Fruit fly (Drosophila melanogaster) whole organism, embryonic: Measurements from ENCODE around the gene Polr1H.

Source experiments
- CG10209 ChIP-seq: fragments of 200-800 bp; sonication (Bioruptor generic); optimal IDR thresholded peaks from 3 replicates; lab custom pipeline; 2017; ENCODE audit warnings: missing biosample characterization, mild to moderate bottlenecking, missing genetic modification characterization, missing genetic modification reagents
- CG10267 ChIP-seq: fragments of 200-800 bp; sonication (Bioruptor generic); optimal IDR thresholded peaks from 2 replicates; lab custom pipeline; 2018; ENCODE audit warnings: missing biosample characterization, mild to moderate bottlenecking, missing genetic modification characterization, moderate library complexity
- CG10979 ChIP-seq: fragments of 200-800 bp; sonication (Bioruptor generic); optimal IDR thresholded peaks from 2 replicates; lab custom pipeline; 2018; ENCODE audit warnings: missing biosample characterization, mild to moderate bottlenecking, missing genetic modification characterization, moderate library complexity
- CG11456 ChIP-seq: fragments of 200-800 bp; sonication (Bioruptor generic); IDR thresholded peaks from 3 replicates; pipeline ENCODE4 v1.3.6; 2022; ENCODE audit warnings: missing biosample characterization, missing genetic modification characterization
- CG11504 ChIP-seq: fragments of 200-800 bp; sonication (Bioruptor generic); optimal IDR thresholded peaks from 3 replicates; lab custom pipeline; 2019; ENCODE audit warnings: missing biosample characterization, mild to moderate bottlenecking, missing genetic modification characterization, moderate library complexity
- CG11695 ChIP-seq: fragments of 200-800 bp; sonication (Bioruptor generic); IDR thresholded peaks from 3 replicates; pipeline ENCODE4 v1.3.6; 2022; ENCODE audit warnings: missing biosample characterization, missing genetic modification characterization
- CG14710 ChIP-seq: fragments of 200-800 bp; sonication (Bioruptor generic); optimal IDR thresholded peaks from 3 replicates; lab custom pipeline; 2019; ENCODE audit warnings: missing biosample characterization, mild to moderate bottlenecking, missing genetic modification characterization, moderate library complexity
- CG15696 ChIP-seq: fragments of 200-800 bp; sonication (Bioruptor generic); optimal IDR thresholded peaks from 2 replicates; lab custom pipeline; 2019; ENCODE audit warnings: missing biosample characterization, mild to moderate bottlenecking, missing genetic modification characterization, moderate library complexity
- CG17359 ChIP-seq: fragments of 200-800 bp; sonication (Bioruptor generic); optimal IDR thresholded peaks from 3 replicates; lab custom pipeline; 2018; ENCODE audit warnings: missing biosample characterization, mild to moderate bottlenecking, missing genetic modification characterization, moderate library complexity
- CG17361 ChIP-seq: fragments of 200-800 bp; sonication (Bioruptor generic); IDR thresholded peaks from 3 replicates; pipeline ENCODE4 v1.3.6; 2022; ENCODE audit warnings: missing biosample characterization, missing genetic modification characterization
- CG17385 ChIP-seq: fragments of 200-800 bp; sonication (Bioruptor generic); optimal IDR thresholded peaks from 3 replicates; lab custom pipeline; 2018; ENCODE audit warnings: missing biosample characterization, mild to moderate bottlenecking, missing genetic modification characterization
- CG17802 ChIP-seq: fragments of 200-800 bp; sonication (Bioruptor generic); optimal IDR thresholded peaks from 2 replicates; lab custom pipeline; 2018; ENCODE audit warnings: missing biosample characterization, mild to moderate bottlenecking, missing genetic modification characterization, moderate library complexity
- CG18262 ChIP-seq: fragments of 200-800 bp; optimal IDR thresholded peaks from 3 replicates; lab custom pipeline; 2019; ENCODE audit warnings: missing biosample characterization, mild to moderate bottlenecking, missing genetic modification characterization, moderate library complexity
- CG2712 ChIP-seq: fragments of 200-800 bp; optimal IDR thresholded peaks from 3 replicates; lab custom pipeline; 2019; ENCODE audit warnings: missing biosample characterization, mild to moderate bottlenecking, missing genetic modification characterization, moderate library complexity
- CG31441 ChIP-seq: fragments of 200-800 bp; sonication (Bioruptor generic); IDR thresholded peaks from 2 replicates; pipeline ENCODE4 v1.3.6; 2022; ENCODE audit warnings: missing biosample characterization, missing genetic modification characterization
- CG6272 ChIP-seq: fragments of 200-800 bp; sonication (Bioruptor generic); IDR thresholded peaks from 2 replicates; pipeline ENCODE4 v1.3.6; 2022; ENCODE audit warnings: missing biosample characterization, missing genetic modification characterization
- CG6689 ChIP-seq: fragments of 200-800 bp; sonication (Bioruptor generic); IDR thresholded peaks from 2 replicates; pipeline ENCODE4 v1.3.6; 2022; ENCODE audit warnings: missing biosample characterization, missing genetic modification characterization
- CG6813 ChIP-seq: fragments of 200-800 bp; sonication (Bioruptor generic); optimal IDR thresholded peaks from 2 replicates; lab custom pipeline; 2017; ENCODE audit warnings: missing biosample characterization, missing genetic modification characterization, mild to moderate bottlenecking, moderate library complexity, missing genetic modification reagents
- CG8359 ChIP-seq: fragments of 200-800 bp; sonication (Bioruptor generic); optimal IDR thresholded peaks from 2 replicates; lab custom pipeline; 2017; ENCODE audit warnings: missing biosample characterization, mild to moderate bottlenecking, missing genetic modification characterization, borderline replicate concordance
- CG9727 ChIP-seq: fragments of 200-800 bp; sonication (Bioruptor generic); optimal IDR thresholded peaks from 3 replicates; lab custom pipeline; 2017; ENCODE audit warnings: missing biosample characterization, mild to moderate bottlenecking, missing genetic modification characterization
- Dbx ChIP-seq: fragments of 200-800 bp; sonication (Bioruptor generic); IDR thresholded peaks from 3 replicates; pipeline ENCODE4 v1.3.6; 2022; ENCODE audit warnings: missing biosample characterization, missing genetic modification characterization
- Doc2 ChIP-seq: fragments of 200-800 bp; sonication (Bioruptor generic); IDR thresholded peaks from 2 replicates; pipeline ENCODE4 v1.3.6; 2022; ENCODE audit warnings: missing biosample characterization, missing genetic modification characterization
- Med ChIP-seq: fragments of 200-800 bp; sonication (Bioruptor generic); peaks from one replicate; lab custom pipeline; 2016; ENCODE audit warnings: missing biosample characterization, missing genetic modification characterization, mild to moderate bottlenecking, inconsistent platforms, moderate library complexity
- Meics ChIP-seq: fragments of 200-800 bp; sonication (Bioruptor generic); optimal IDR thresholded peaks from 2 replicates; lab custom pipeline; 2017; ENCODE audit warnings: missing biosample characterization, mild to moderate bottlenecking, missing genetic modification characterization
- Sox100B ChIP-seq: fragments of 200-800 bp; sonication (Bioruptor generic); optimal IDR thresholded peaks from 3 replicates; lab custom pipeline; 2018; ENCODE audit warnings: missing biosample characterization, mild to moderate bottlenecking, missing genetic modification characterization
- Xbp1 ChIP-seq: fragments of 200-800 bp; sonication (Bioruptor generic); optimal IDR thresholded peaks from 3 replicates; lab custom pipeline; 2016; ENCODE audit warnings: missing biosample characterization, mild to moderate bottlenecking, missing genetic modification characterization
- ato ChIP-seq: fragments of 200-800 bp; sonication (Bioruptor generic); IDR thresholded peaks from 2 replicates; pipeline ENCODE4 v1.3.6; 2022; ENCODE audit warnings: missing biosample characterization, missing genetic modification characterization; ENCODE audit not compliant: partially characterized antibody
- dmrt11E ChIP-seq: fragments of 200-800 bp; sonication (Bioruptor generic); optimal IDR thresholded peaks from 3 replicates; lab custom pipeline; 2018; ENCODE audit warnings: missing biosample characterization, mild to moderate bottlenecking, missing genetic modification characterization, moderate library complexity
- en ChIP-seq: fragments of 200-800 bp; sonication (Bioruptor generic); optimal IDR thresholded peaks from 2 replicates; lab custom pipeline; 2016; ENCODE audit warnings: missing biosample characterization, missing genetic modification characterization
- fd96Cb ChIP-seq: fragments of 200-800 bp; sonication (Bioruptor generic); optimal IDR thresholded peaks from 2 replicates; lab custom pipeline; 2018; ENCODE audit warnings: missing biosample characterization, mild to moderate bottlenecking, missing genetic modification characterization, moderate library complexity
- ftz-f1 ChIP-seq: fragments of 200-800 bp; sonication (Bioruptor generic); optimal IDR thresholded peaks from 2 replicates; lab custom pipeline; 2016; ENCODE audit warnings: missing biosample characterization, missing genetic modification characterization
- gem ChIP-seq: fragments of 200-800 bp; sonication (Bioruptor generic); optimal IDR thresholded peaks from 2 replicates; lab custom pipeline; 2019; ENCODE audit warnings: missing biosample characterization, mild to moderate bottlenecking, missing genetic modification characterization, moderate library complexity
- gsb ChIP-seq: fragments of 200-800 bp; sonication (Bioruptor generic); IDR thresholded peaks from 2 replicates; pipeline ENCODE4 v1.3.6; 2022; ENCODE audit warnings: missing biosample characterization, missing genetic modification characterization
- jumu ChIP-seq: fragments of 200-800 bp; sonication (Bioruptor generic); optimal IDR thresholded peaks from 3 replicates; lab custom pipeline; 2016; ENCODE audit warnings: missing biosample characterization, missing genetic modification characterization
- lola ChIP-seq, 3 experiments: fragments of >200 bp in 2 of 3; fragments of 200-800 bp in 1 of 3; sonication (Bioruptor generic) in 1 of 3; optimal IDR thresholded peaks; 2 replicates each; lab custom pipeline; 2017 to 2019; ENCODE audit warnings: missing biosample characterization in 3 of 3, missing genetic modification characterization in 3 of 3, mild to moderate bottlenecking in 1 of 3, moderate library complexity in 1 of 3
- lov ChIP-seq, 2 experiments: fragments of 200-800 bp in 1 of 2; fragments of >200 bp in 1 of 2; sonication (Bioruptor generic) in 1 of 2; IDR thresholded peaks in 1 of 2; optimal IDR thresholded peaks in 1 of 2; 2 replicates in 1 of 2; 3 replicates in 1 of 2; pipeline versions ENCODE4 v1.3.6 to Lab custom; 2017 to 2022; ENCODE audit warnings: missing biosample characterization in 1 of 2, missing genetic modification characterization in 1 of 2
- nau ChIP-seq: fragments of 200-800 bp; sonication (Bioruptor generic); optimal IDR thresholded peaks from 3 replicates; lab custom pipeline; 2017; ENCODE audit warnings: missing biosample characterization, mild to moderate bottlenecking, missing genetic modification characterization, missing genetic modification reagents
- peb ChIP-seq: fragments of 200-800 bp; sonication (Bioruptor generic); IDR thresholded peaks from 2 replicates; pipeline ENCODE4 v1.3.6; 2022; ENCODE audit warnings: missing biosample characterization, missing genetic modification characterization
- phol ChIP-seq: fragments of 200-800 bp; sonication (Bioruptor generic); optimal IDR thresholded peaks from 3 replicates; lab custom pipeline; 2018; ENCODE audit warnings: missing biosample characterization, mild to moderate bottlenecking, missing genetic modification characterization, moderate library complexity
- pnt ChIP-seq: fragments of 200-800 bp; sonication (Bioruptor generic); optimal IDR thresholded peaks from 3 replicates; lab custom pipeline; 2016; ENCODE audit warnings: missing biosample characterization, missing genetic modification characterization
- sens ChIP-seq: fragments of 200-800 bp; sonication (Bioruptor generic); peaks from one replicate; lab custom pipeline; 2016; ENCODE audit warnings: missing biosample characterization, missing genetic modification characterization
- seq ChIP-seq: fragments of 200-800 bp; sonication (Bioruptor generic); IDR thresholded peaks from 2 replicates; pipeline ENCODE4 v1.3.6; 2022; ENCODE audit warnings: missing biosample characterization, missing genetic modification characterization
- sr ChIP-seq: fragments of 200-800 bp; sonication (Bioruptor generic); IDR thresholded peaks from 3 replicates; pipeline ENCODE4 v1.3.6; 2022; ENCODE audit warnings: missing biosample characterization, missing genetic modification characterization
- stwl ChIP-seq: fragments of 200-800 bp; sonication (Bioruptor generic); optimal IDR thresholded peaks from 3 replicates; lab custom pipeline; 2018; ENCODE audit warnings: missing biosample characterization, mild to moderate bottlenecking, missing genetic modification characterization, moderate library complexity
- tap ChIP-seq: fragments of 200-800 bp; optimal IDR thresholded peaks from 3 replicates; lab custom pipeline; 2019; ENCODE audit warnings: missing biosample characterization, mild to moderate bottlenecking, missing genetic modification characterization, moderate library complexity
- toy ChIP-seq: fragments of 200-800 bp; sonication (Bioruptor generic); IDR thresholded peaks from 2 replicates; pipeline ENCODE4 v1.3.6; 2022; ENCODE audit warnings: missing biosample characterization, missing genetic modification characterization
- zen ChIP-seq: fragments of 200-800 bp; sonication (Bioruptor generic); optimal IDR thresholded peaks from 3 replicates; lab custom pipeline; 2018; ENCODE audit warnings: missing biosample characterization, mild to moderate bottlenecking, missing genetic modification characterization, moderate library complexity
- zf30C ChIP-seq: fragments of 200-800 bp; sonication (Bioruptor generic); optimal IDR thresholded peaks from 3 replicates; lab custom pipeline; 2018; ENCODE audit warnings: missing biosample characterization, mild to moderate bottlenecking, missing genetic modification characterization

Polr1H gene

DNA sequence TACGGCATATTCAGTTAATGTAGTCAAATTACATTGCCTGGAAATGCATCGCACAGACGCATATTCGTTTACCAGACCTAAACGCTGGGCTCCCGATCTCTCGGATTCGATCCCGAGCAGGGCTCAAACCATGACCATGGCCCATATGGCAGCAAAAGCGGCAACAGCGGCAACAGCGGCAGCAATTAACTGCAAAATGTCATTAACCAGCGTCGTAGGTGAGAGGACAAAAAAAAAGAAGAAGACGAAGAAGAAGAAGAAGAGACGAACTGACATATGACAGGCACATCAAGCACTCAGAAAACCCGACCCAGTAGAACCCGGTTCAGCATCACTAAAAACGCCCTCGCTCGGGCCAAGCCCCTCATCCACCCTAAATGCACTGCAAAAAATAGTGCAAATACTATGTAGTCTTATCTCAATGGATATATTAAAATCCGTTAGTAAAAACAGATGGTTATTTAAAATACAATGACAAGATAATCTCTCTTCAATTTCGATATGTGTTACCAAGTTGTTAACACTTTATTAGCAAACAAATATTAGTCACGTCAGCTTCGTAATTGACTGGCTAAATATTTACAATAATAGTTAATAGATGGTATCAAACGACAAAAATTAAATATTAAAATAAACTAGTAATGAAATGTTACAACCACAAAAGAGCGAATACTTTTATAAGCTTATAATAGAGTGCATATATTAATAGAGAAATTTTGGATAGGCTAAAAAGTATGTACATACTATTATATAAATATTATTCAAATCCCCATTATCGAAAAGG lies 48.3 kb upstream of the Polr1H start:
- TF ChIP-seq CG15696 (peak; percentile 40), CG14710 (tag; lab: Kevin White, UChicago) (peak; percentile 10), Dbx (no peak), seq (GFP tag; lab: Robert Waterston, UW) (no peak), pnt (GFP tag; lab: Kevin White, UChicago) (no peak), toy (GFP tag; lab: Robert Waterston, UW) (0 out of 2 replicates have a peak, but pooled peaks have one; percentile 17), dmrt11E (tag; lab: Kevin White, UChicago) (peak; percentile 59), ato (GFP tag; lab: Robert Waterston, UW) (no peak), phol (tag; lab: Kevin White, UChicago) (peak; percentile 6), CG11456 (GFP tag; lab: Robert Waterston, UW) (no peak), zf30C (GFP tag; lab: Kevin White, UChicago) (peak; percentile 27), sens (GFP tag; lab: Kevin White, UChicago) (peak; percentile 63), gsb (GFP tag; lab: Robert Waterston, UW) (0 out of 2 replicates have a peak, but pooled peaks have one; percentile 23), CG2712 (tag; lab: Kevin White, UChicago) (peak; percentile 6), gem (tag; lab: Kevin White, UChicago) (peak; percentile 2), CG17361 (GFP tag; lab: Robert Waterston, UW) (0 out of 3 replicates have a peak, but pooled peaks have one; percentile 39), CG10979 (tag; lab: Kevin White, UChicago) (peak; percentile 22), Doc2 (GFP tag; lab: Robert Waterston, UW) (no peak), nau (GFP tag; lab: Kevin White, UChicago) (no peak), CG17385 (GFP tag; lab: Kevin White, UChicago) (peak; percentile 50), ftz-f1 (GFP tag; lab: Kevin White, UChicago) (no peak), en (no peak), sr (GFP tag; lab: Robert Waterston, UW) (no peak), CG10267 (peak; percentile 20), CG18262 (peak; percentile 32), CG31441 (0 out of 2 replicates have a peak, but pooled peaks have one; percentile 17), Med (GFP tag; lab: Kevin White, UChicago) (peak; percentile 24), CG17802 (tag; lab: Kevin White, UChicago) (no peak), jumu (GFP tag; lab: Kevin White, UChicago) (no peak), lov (optimal IDR thresholded peaks at IDR 0.05; lab: Kevin White, UChicago) (no peak), lov (GFP tag; IDR thresholded peaks at IDR 0.05; lab: Robert Waterston, UW) (0 out of 3 replicates have a peak, but pooled peaks have one; percentile 44), zen (tag; lab: Kevin White, UChicago) (peak; percentile 75), lola (GFP tag; optimal IDR thresholded peaks at IDR 0.05; lab: Kevin White, UChicago) (peak in 1 of 3 experiments; percentile 56), CG6689 (GFP tag; lab: Robert Waterston, UW) (0 out of 2 replicates have a peak, but pooled peaks have one; percentile 6), CG9727 (peak; percentile 34)
- TF ChIP-seq, all 482 proteins: peak for 22

DNA sequence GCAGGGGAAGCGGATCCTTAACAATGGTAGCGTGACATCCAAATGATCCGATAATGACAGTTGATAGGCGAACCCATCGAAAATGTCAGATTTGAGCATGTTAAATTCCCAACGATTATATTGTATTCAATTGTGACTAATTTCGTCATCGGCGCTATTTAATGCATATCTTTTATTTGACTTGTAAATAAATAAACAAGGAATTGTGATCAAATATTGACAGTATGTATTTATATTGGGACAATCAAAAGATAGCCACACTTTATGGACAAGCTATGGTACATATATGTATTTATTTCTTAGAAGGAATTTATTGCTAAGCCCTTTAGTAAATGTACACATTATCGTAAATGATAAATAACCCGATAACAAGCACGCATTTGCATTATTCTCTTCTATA lies 47.5 kb upstream of the Polr1H start:
- TF ChIP-seq CG10209 (no peak), peb (GFP tag; lab: Robert Waterston, UW) (no peak), Xbp1 (no peak), CG8359 (GFP tag; lab: Kevin White, UChicago) (peak; percentile 67), CG31441 (peak; percentile 35; the same call in 1 of the 2 replicates), fd96Cb (tag; lab: Kevin White, UChicago) (peak; percentile 27), CG6813 (GFP tag; lab: Kevin White, UChicago) (peak; percentile 44), CG6272 (GFP tag; lab: Robert Waterston, UW) (no peak), stwl (tag; lab: Kevin White, UChicago) (peak; percentile 36), Med (GFP tag; lab: Kevin White, UChicago) (no peak), CG11504 (tag; lab: Kevin White, UChicago) (peak; percentile 18), CG11695 (GFP tag; lab: Robert Waterston, UW) (0 out of 3 replicates have a peak, but pooled peaks have one; percentile 16), Sox100B (GFP tag; lab: Kevin White, UChicago) (peak; percentile 38), tap (peak; percentile 26), CG17359 (tag; lab: Kevin White, UChicago) (peak; percentile 7), Meics (GFP tag; lab: Kevin White, UChicago) (no peak)
